Fruit fly (Drosophila melanogaster) whole organism, prepupa: ENCODE data around the gene Hmbs.
A peak's percentile ranks its signal among the peaks of the same experiment; 100 is the strongest.

Experiments
- Blimp-1 ChIP-seq: fragments of 200-800 bp; sonication (Bioruptor generic); optimal IDR thresholded peaks from 3 replicates; lab custom pipeline; 2017; ENCODE audit warnings: missing biosample characterization, missing genetic modification characterization, mild to moderate bottlenecking, moderate library complexity, missing genetic modification reagents
- CG10631 ChIP-seq: fragments of 200-800 bp; sonication (Bioruptor generic); optimal IDR thresholded peaks from 2 replicates; lab custom pipeline; 2016; ENCODE audit warnings: missing biosample characterization, missing genetic modification characterization
- CG10669 ChIP-seq: fragments of 200-800 bp; sonication (Bioruptor generic); optimal IDR thresholded peaks from 3 replicates; lab custom pipeline; 2018; ENCODE audit warnings: missing biosample characterization, mild to moderate bottlenecking, missing genetic modification characterization, moderate library complexity
- CG11294 ChIP-seq: fragments of 200-800 bp; sonication (Bioruptor generic); IDR thresholded peaks from 2 replicates; pipeline ENCODE4 v1.3.6; 2022; ENCODE audit warnings: missing biosample characterization, missing genetic modification characterization
- CG11762 ChIP-seq: fragments of 200-800 bp; sonication (Bioruptor generic); optimal IDR thresholded peaks from 3 replicates; lab custom pipeline; 2016; ENCODE audit warnings: missing biosample characterization, missing genetic modification characterization; ENCODE audit not compliant: insufficient read depth
- CG11902 ChIP-seq: fragments of 200-800 bp; sonication (Bioruptor generic); optimal IDR thresholded peaks from 3 replicates; lab custom pipeline; 2016; ENCODE audit warnings: missing biosample characterization, missing genetic modification characterization
- CG15336 ChIP-seq: fragments of 200-800 bp; sonication (Bioruptor generic); IDR thresholded peaks from 2 replicates; pipeline ENCODE4 v1.3.6; 2022; ENCODE audit warnings: missing biosample characterization, missing genetic modification characterization
- CG1621 ChIP-seq: fragments of 200-800 bp; sonication (Bioruptor generic); optimal IDR thresholded peaks from 3 replicates; lab custom pipeline; 2018; ENCODE audit warnings: missing biosample characterization, mild to moderate bottlenecking, missing genetic modification characterization
- CG16779 ChIP-seq: fragments of 200-800 bp; sonication (Bioruptor generic); optimal IDR thresholded peaks from 3 replicates; lab custom pipeline; 2017; ENCODE audit warnings: missing biosample characterization, mild to moderate bottlenecking, missing genetic modification characterization
- CG31627 ChIP-seq: fragments of 200-800 bp; sonication (Bioruptor generic); optimal IDR thresholded peaks from 3 replicates; lab custom pipeline; 2016; ENCODE audit warnings: missing biosample characterization, missing genetic modification characterization
- CG32006 ChIP-seq: fragments of 200-800 bp; sonication (Bioruptor generic); optimal IDR thresholded peaks from 3 replicates; lab custom pipeline; 2017; ENCODE audit warnings: missing biosample characterization, mild to moderate bottlenecking, missing genetic modification characterization
- CG4318 ChIP-seq: fragments of 200-800 bp; sonication (Bioruptor generic); optimal IDR thresholded peaks from 3 replicates; lab custom pipeline; 2017; ENCODE audit warnings: missing biosample characterization, mild to moderate bottlenecking, missing genetic modification characterization
- CG6163 ChIP-seq: fragments of 200-800 bp; sonication (Bioruptor generic); IDR thresholded peaks from 3 replicates; pipeline ENCODE4 v1.3.6; 2022; ENCODE audit warnings: missing biosample characterization, missing genetic modification characterization
- CG6276 ChIP-seq: fragments of 200-800 bp; sonication (Bioruptor generic); optimal IDR thresholded peaks from 2 replicates; lab custom pipeline; 2017; ENCODE audit warnings: missing biosample characterization, mild to moderate bottlenecking, missing genetic modification characterization
- CG6792 ChIP-seq: fragments of 200-800 bp; sonication (Bioruptor generic); optimal IDR thresholded peaks from 3 replicates; lab custom pipeline; 2016; ENCODE audit warnings: missing biosample characterization, missing genetic modification characterization
- CG6808 ChIP-seq: fragments of 200-800 bp; sonication (Bioruptor generic); optimal IDR thresholded peaks from 3 replicates; lab custom pipeline; 2017; ENCODE audit warnings: missing biosample characterization, missing genetic modification characterization, mild to moderate bottlenecking, moderate library complexity, missing genetic modification reagents
- CG6854 ChIP-seq: fragments of 200-800 bp; sonication (Bioruptor generic); optimal IDR thresholded peaks from 2 replicates; lab custom pipeline; 2017; ENCODE audit warnings: missing biosample characterization, mild to moderate bottlenecking, missing genetic modification characterization
- CG7368 ChIP-seq: fragments of 200-800 bp; sonication (Bioruptor generic); optimal IDR thresholded peaks from 3 replicates; lab custom pipeline; 2016; ENCODE audit warnings: missing biosample characterization, missing genetic modification characterization
- CG8119 ChIP-seq: fragments of 200-800 bp; sonication (Bioruptor generic); IDR thresholded peaks from 3 replicates; pipeline ENCODE4 v1.3.6; 2022; ENCODE audit warnings: missing biosample characterization, missing genetic modification characterization
- CG8632 ChIP-seq: fragments of 200-800 bp; sonication (Bioruptor generic); optimal IDR thresholded peaks from 3 replicates; lab custom pipeline; 2016; ENCODE audit warnings: missing biosample characterization, missing genetic modification characterization
- Eip75B ChIP-seq: fragments of 200-800 bp; sonication (Bioruptor generic); optimal IDR thresholded peaks from 3 replicates; lab custom pipeline; 2016; ENCODE audit warnings: missing biosample characterization, missing genetic modification characterization
- Ets96B ChIP-seq: fragments of 200-800 bp; optimal IDR thresholded peaks from 2 replicates; lab custom pipeline; 2019; ENCODE audit warnings: missing biosample characterization, mild to moderate bottlenecking, missing genetic modification characterization, moderate library complexity
- Hr38 ChIP-seq: sonication (Bioruptor generic); optimal IDR thresholded peaks from 2 replicates; lab custom pipeline; 2016; ENCODE audit warnings: missing biosample characterization, missing genetic modification characterization
- Hr39 ChIP-seq: fragments of 200-800 bp; sonication (Bioruptor generic); optimal IDR thresholded peaks from 2 replicates; lab custom pipeline; 2016; ENCODE audit warnings: missing biosample characterization, missing genetic modification characterization
- Hr4 ChIP-seq: fragments of 200-800 bp; sonication (Bioruptor generic); optimal IDR thresholded peaks from 3 replicates; lab custom pipeline; 2016; ENCODE audit warnings: missing biosample characterization, missing genetic modification characterization
- Lpt ChIP-seq: fragments of 200-800 bp; sonication (Bioruptor generic); optimal IDR thresholded peaks from 3 replicates; lab custom pipeline; 2016; ENCODE audit warnings: missing biosample characterization, missing genetic modification characterization
- Met ChIP-seq: fragments of 200-800 bp; sonication (Bioruptor generic); optimal IDR thresholded peaks from 3 replicates; lab custom pipeline; 2016; ENCODE audit warnings: missing biosample characterization, missing genetic modification characterization
- OdsH ChIP-seq: fragments of 200-800 bp; sonication (Bioruptor generic); optimal IDR thresholded peaks from 3 replicates; lab custom pipeline; 2016; ENCODE audit warnings: missing biosample characterization, missing genetic modification characterization
- Smox ChIP-seq: fragments of 200-800 bp; sonication (Bioruptor generic); optimal IDR thresholded peaks from 3 replicates; lab custom pipeline; 2016; ENCODE audit warnings: missing biosample characterization, missing genetic modification characterization
- Sox14 ChIP-seq: fragments of 200-800 bp; sonication (Bioruptor generic); optimal IDR thresholded peaks from 3 replicates; lab custom pipeline; 2016; ENCODE audit warnings: missing biosample characterization, missing genetic modification characterization
- Sox15 ChIP-seq: fragments of 200-800 bp; sonication (Bioruptor generic); optimal IDR thresholded peaks from 3 replicates; lab custom pipeline; 2016; ENCODE audit warnings: missing biosample characterization, missing genetic modification characterization
- achi ChIP-seq: fragments of 200-800 bp; sonication (Bioruptor generic); optimal IDR thresholded peaks from 3 replicates; lab custom pipeline; 2016; ENCODE audit warnings: missing biosample characterization, missing genetic modification characterization
- acj6 ChIP-seq: fragments of 200-800 bp; sonication (Bioruptor generic); optimal IDR thresholded peaks from 3 replicates; lab custom pipeline; 2016; ENCODE audit warnings: missing biosample characterization, missing genetic modification characterization
- cyc ChIP-seq: fragments of 200-800 bp; sonication (Bioruptor generic); optimal IDR thresholded peaks from 3 replicates; lab custom pipeline; 2016; ENCODE audit warnings: missing biosample characterization, missing genetic modification characterization
- dsx ChIP-seq: fragments of 200-800 bp; optimal IDR thresholded peaks from 3 replicates; lab custom pipeline; 2019; ENCODE audit warnings: missing biosample characterization, mild to moderate bottlenecking, missing genetic modification characterization, moderate library complexity; ENCODE audit not compliant: poor library complexity, severe bottlenecking
- esn ChIP-seq: fragments of 200-800 bp; sonication (Bioruptor generic); optimal IDR thresholded peaks from 2 replicates; lab custom pipeline; 2016; ENCODE audit warnings: missing biosample characterization, mild to moderate bottlenecking, missing genetic modification characterization, moderate library complexity
- fd59A ChIP-seq: fragments of 200-800 bp; sonication (Bioruptor generic); optimal IDR thresholded peaks from 2 replicates; lab custom pipeline; 2017; ENCODE audit warnings: missing biosample characterization, mild to moderate bottlenecking, missing genetic modification characterization, missing genetic modification reagents
- fd85E ChIP-seq: fragments of 200-800 bp; sonication (Bioruptor generic); optimal IDR thresholded peaks from 3 replicates; lab custom pipeline; 2016; ENCODE audit warnings: missing biosample characterization, missing genetic modification characterization
- fkh ChIP-seq: fragments of 200-800 bp; sonication (Bioruptor generic); optimal IDR thresholded peaks from 3 replicates; lab custom pipeline; 2017; ENCODE audit warnings: missing biosample characterization, mild to moderate bottlenecking, missing genetic modification characterization, moderate library complexity
- lz ChIP-seq: fragments of 200-800 bp; sonication (Bioruptor generic); optimal IDR thresholded peaks from 3 replicates; lab custom pipeline; 2016; ENCODE audit warnings: missing biosample characterization, missing genetic modification characterization
- net ChIP-seq: fragments of 200-800 bp; sonication (Bioruptor generic); optimal IDR thresholded peaks from 3 replicates; lab custom pipeline; 2016; ENCODE audit warnings: missing biosample characterization, missing genetic modification characterization
- pdm3 ChIP-seq: fragments of 200-800 bp; sonication (Bioruptor generic); optimal IDR thresholded peaks from 3 replicates; lab custom pipeline; 2016; ENCODE audit warnings: missing biosample characterization, missing genetic modification characterization
- salr ChIP-seq, 2 experiments: fragments of 200-800 bp; sonication (Bioruptor generic); optimal IDR thresholded peaks; 3 replicates each; lab custom pipeline; 2016 to 2018; ENCODE audit warnings: missing biosample characterization in 2 of 2, missing genetic modification characterization in 2 of 2, mild to moderate bottlenecking in 1 of 2
- spab ChIP-seq: fragments of 200-800 bp; sonication (Bioruptor generic); optimal IDR thresholded peaks from 2 replicates; lab custom pipeline; 2017; ENCODE audit warnings: missing biosample characterization, mild to moderate bottlenecking, missing genetic modification characterization, missing genetic modification reagents
- svp ChIP-seq: fragments of 200-800 bp; sonication (Bioruptor generic); peaks from one replicate; lab custom pipeline; 2016; ENCODE audit warnings: missing biosample characterization, missing genetic modification characterization
- topi ChIP-seq: fragments of 200-800 bp; sonication (Bioruptor generic); optimal IDR thresholded peaks from 3 replicates; lab custom pipeline; 2016; ENCODE audit warnings: missing biosample characterization, missing genetic modification characterization
- vri ChIP-seq: fragments of 200-800 bp; sonication (Bioruptor generic); optimal IDR thresholded peaks from 3 replicates; lab custom pipeline; 2016; ENCODE audit warnings: missing biosample characterization, mild to moderate bottlenecking, missing genetic modification characterization

The Hmbs gene

DNA sequence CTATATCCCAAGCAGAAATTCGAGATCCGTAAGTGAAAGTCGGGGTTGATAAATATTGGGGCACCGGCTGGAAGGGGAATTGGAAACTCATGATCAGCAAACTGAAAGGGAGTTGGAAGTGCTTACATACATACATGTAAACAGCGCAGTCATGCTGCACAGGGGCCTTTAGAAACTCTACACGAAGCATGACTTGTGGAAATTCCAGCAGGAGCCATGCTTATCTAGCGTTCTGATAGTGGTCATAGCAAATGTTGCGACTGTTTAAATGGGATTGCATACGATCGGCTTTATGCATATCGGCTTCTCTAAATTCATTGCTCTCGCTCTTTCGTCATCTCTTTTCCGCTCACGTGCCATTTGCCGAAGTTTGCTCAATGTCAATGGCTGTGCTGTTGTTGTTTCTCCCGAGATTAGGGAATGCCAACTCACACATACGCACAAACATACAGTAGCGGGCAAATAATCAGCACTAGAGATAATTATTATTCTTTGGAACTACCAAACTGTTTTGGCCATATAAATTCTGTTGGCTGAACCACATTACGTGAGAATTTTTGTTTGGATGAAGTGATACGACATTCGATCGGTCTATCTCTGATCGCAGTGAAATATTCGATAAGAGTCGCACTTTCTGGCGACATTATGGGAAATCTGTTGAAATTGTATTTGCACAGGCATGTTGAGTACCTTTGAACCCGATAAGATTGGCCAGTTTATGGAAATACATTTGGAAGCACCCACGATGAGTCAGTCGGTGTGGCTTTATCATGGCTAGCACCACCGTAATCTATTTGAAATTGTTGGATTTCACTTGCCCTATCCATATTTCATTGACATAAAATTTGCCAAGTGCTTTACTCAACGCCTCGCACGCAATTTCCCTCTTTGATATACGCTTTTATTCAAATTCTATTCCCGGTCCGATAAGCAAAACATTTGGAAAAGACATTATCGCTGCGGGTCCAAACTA, 1.6 kb downstream of the Hmbs start (continued):
- TF ChIP-seq CG11294 (GFP tag; lab: Robert Waterston, UW) (no peak), CG8632 (GFP tag; lab: Kevin White, UChicago) (no peak), CG6792 (GFP tag; lab: Kevin White, UChicago) (no peak), Lpt (GFP tag; lab: Kevin White, UChicago) (no peak), Blimp-1 (GFP tag; lab: Kevin White, UChicago) (no peak), svp (GFP tag; lab: Kevin White, UChicago) (peak; percentile 92), CG11762 (GFP tag; lab: Kevin White, UChicago) (no peak), Sox14 (no peak), CG32006 (GFP tag; lab: Kevin White, UChicago) (no peak), fd85E (GFP tag; lab: Kevin White, UChicago) (no peak), fkh (peak; percentile 36), Hr39 (peak; percentile 14), Hr38 (GFP tag; lab: Kevin White, UChicago) (no peak), net (GFP tag; lab: Kevin White, UChicago) (no peak), CG7368 (GFP tag; lab: Kevin White, UChicago) (no peak), CG6808 (GFP tag; lab: Kevin White, UChicago) (no peak)

- TF ChIP-seq lz (GFP tag; lab: Kevin White, UChicago) (peak; percentile 64), CG4318 (no peak), CG10631 (no peak), CG16779 (no peak), Smox (GFP tag; lab: Kevin White, UChicago) (no peak), CG15336 (no peak), topi (GFP tag; lab: Kevin White, UChicago) (no peak), achi (GFP tag; lab: Kevin White, UChicago) (no peak), pdm3 (GFP tag; lab: Kevin White, UChicago) (no peak), CG6808 (GFP tag; lab: Kevin White, UChicago) (no peak), Eip75B (no peak), CG10669 (no peak), vri (GFP tag; lab: Kevin White, UChicago) (peak; percentile 94), CG8119 (0 out of 3 replicates have a peak, but pooled peaks have one; percentile 28), dsx (GFP tag; lab: Kevin White, UChicago) (no peak), cyc (GFP tag; lab: Kevin White, UChicago) (peak; percentile 66), CG32006 (GFP tag; lab: Kevin White, UChicago) (no peak), CG6854 (no peak), fd85E (GFP tag; lab: Kevin White, UChicago) (no peak), salr (GFP tag; optimal IDR thresholded peaks at IDR 0.05; lab: Kevin White, UChicago) (no peak), CG31627 (GFP tag; lab: Kevin White, UChicago) (peak; percentile 77), esn (GFP tag; lab: Kevin White, UChicago) (peak; percentile 76), Sox14 (peak; percentile 66), Hr4 (no peak), fd59A (no peak), CG8632 (GFP tag; lab: Kevin White, UChicago) (no peak), CG1621 (tag; lab: Kevin White, UChicago) (no peak), Sox15 (peak; percentile 38), Ets96B (tag; lab: Kevin White, UChicago) (peak; percentile 47), Hr39 (no peak), spab (GFP tag; lab: Kevin White, UChicago) (no peak), Met (GFP tag; lab: Kevin White, UChicago) (no peak), CG7368 (GFP tag; lab: Kevin White, UChicago) (no peak), acj6 (GFP tag; lab: Kevin White, UChicago) (no peak), OdsH (GFP tag; lab: Kevin White, UChicago) (no peak), CG6163 (peak; percentile 48; the same call in 1 of the 3 replicates), CG11902 (GFP tag; lab: Kevin White, UChicago) (peak; percentile 47), CG6276 (GFP tag; lab: Kevin White, UChicago) (no peak)
Measured at dm6 chr3L:1342133-1342580, 7.5 kb downstream of the Hmbs start, which contains the start of gene indra. TSS of gene indra (minus strand) at chr3L:1342403.
